Fruit fly (Drosophila melanogaster): ENCODE results near the gene hh.

DNA sequence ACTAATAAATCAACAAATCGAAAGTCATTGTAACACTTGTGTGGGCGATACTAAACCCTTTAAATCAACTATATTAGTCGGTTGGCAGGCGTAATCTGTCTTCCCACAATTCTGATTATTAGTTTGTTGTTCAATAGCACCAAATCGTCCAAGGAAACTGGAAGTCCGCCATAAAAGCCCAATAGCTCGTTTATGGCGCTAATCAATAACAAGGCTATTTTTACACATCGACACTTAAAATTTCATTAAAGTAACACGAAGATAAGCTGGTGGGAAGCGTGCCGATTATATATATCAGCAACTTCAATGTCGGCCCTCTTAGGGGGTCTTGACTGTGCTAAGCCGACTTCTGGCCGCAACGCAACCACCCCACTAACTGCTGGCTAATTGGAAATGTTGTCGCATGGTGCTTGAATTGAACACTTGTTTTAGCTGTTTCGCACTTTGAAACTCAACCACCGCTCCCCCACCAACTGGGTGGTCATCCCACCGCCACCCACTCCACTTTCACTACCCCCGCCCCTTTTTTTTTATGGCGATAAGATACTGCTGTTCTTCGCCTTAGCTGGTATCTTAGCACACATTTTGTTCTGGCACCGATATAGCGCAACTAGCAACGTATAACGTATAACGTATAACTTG is 2.6 kb downstream of the hh start:
- TF ChIP-seq Mnt (GFP tag; optimal IDR thresholded peaks at IDR 0.05) (no peak), tj (GFP tag; optimal IDR thresholded peaks at IDR 0.05) (no peak), CG33017 (tag; optimal IDR thresholded peaks at IDR 0.05) (no peak), Hr96 (GFP tag; optimal IDR thresholded peaks at IDR 0.05) (no peak), kay (GFP tag; ENCODE audit: borderline replicate concordance) (no peak), CG11617 (GFP tag; optimal IDR thresholded peaks at IDR 0.05) (no peak), ovo (GFP tag; optimal IDR thresholded peaks at IDR 0.05) (no peak), CG7045 (GFP tag; optimal IDR thresholded peaks at IDR 0.05) (no peak), CG5204 (GFP tag; optimal IDR thresholded peaks at IDR 0.05) (no peak)

Measured in whole organism, adult.